Fruit fly (Drosophila melanogaster) Kc167 (cell line): ENCODE data around the gene CG14712.

Experiments
- Myc ChIP-seq: fragments of >200 bp; optimal IDR thresholded peaks from 2 replicates; lab custom pipeline; 2017; ENCODE audit warnings: missing external identifiers
- Sin3A ChIP-seq: fragments of >200 bp; optimal IDR thresholded peaks from 2 replicates; lab custom pipeline; 2018; ENCODE audit warnings: missing external identifiers
- h ChIP-seq: fragments of >200 bp; optimal IDR thresholded peaks from 3 replicates; lab custom pipeline; 2018; ENCODE audit warnings: missing external identifiers
- insv ChIP-seq: fragments of >200 bp; optimal IDR thresholded peaks from 3 replicates; lab custom pipeline; 2018; ENCODE audit warnings: missing external identifiers
- psq ChIP-seq: fragments of >200 bp; optimal IDR thresholded peaks from 2 replicates; lab custom pipeline; 2017; ENCODE audit warnings: missing external identifiers
- ttk ChIP-seq: sonication (Bioruptor generic); optimal IDR thresholded peaks from 2 replicates; lab custom pipeline; 2017; ENCODE audit warnings: missing external identifiers

DNA sequence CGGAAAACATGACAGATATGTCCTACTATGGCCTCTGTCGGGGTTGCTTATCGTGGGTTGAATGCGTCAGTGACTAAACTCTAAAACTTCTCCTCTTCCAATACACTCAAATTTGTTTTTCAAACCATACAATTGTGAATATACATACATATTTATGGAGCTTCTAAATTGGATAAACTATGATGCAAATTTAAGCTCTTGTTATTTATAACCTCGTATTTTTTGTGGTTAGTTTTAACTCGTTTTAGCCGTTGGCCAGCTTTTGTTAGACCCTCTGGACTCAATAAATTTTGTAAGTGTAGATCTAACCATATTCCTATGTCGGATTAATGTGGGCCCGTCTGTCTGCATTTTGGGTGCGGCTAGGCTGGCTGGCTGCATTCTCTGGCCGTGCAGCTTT, 11.2 kb upstream of the CG14712 start:
- TF ChIP-seq ttk (no peak), h (lab: Kevin White, UChicago) (no peak), insv (lab: Kevin White, UChicago) (no peak), Sin3A (no peak), Myc (lab: Kevin White, UChicago) (no peak), psq (no peak)
